Worm (Caenorhabditis elegans) whole organism, mixed stage, embryonic: ENCODE measurements around the gene srw-62.

ENCODE experiments used
- M03D4.4 ChIP-seq: sonication (generic microtip); optimal IDR thresholded peaks from 2 replicates; lab custom pipeline; 2017; ENCODE audit warnings: mild to moderate bottlenecking, missing genetic modification characterization, missing compliant biosample characterization
- bed-3 ChIP-seq: fragments of 200-800 bp; sonication (Bioruptor generic); optimal IDR thresholded peaks from 3 replicates; lab custom pipeline; 2018; ENCODE audit warnings: mild to moderate bottlenecking, missing genetic modification characterization, moderate library complexity, missing compliant biosample characterization
- blmp-1 ChIP-seq: fragments of 150-350 bp; optimal IDR thresholded peaks from 2 replicates; lab custom pipeline; 2014; ENCODE audit warnings: missing biosample characterization, missing genetic modification characterization
- ceh-39 ChIP-seq: fragments of 150-350 bp; optimal IDR thresholded peaks from 2 replicates; lab custom pipeline; 2014; ENCODE audit warnings: missing biosample characterization, missing genetic modification characterization
- ceh-43 ChIP-seq: fragments of 200-800 bp; sonication (Bioruptor generic); optimal IDR thresholded peaks from 2 replicates; lab custom pipeline; 2018; ENCODE audit warnings: mild to moderate bottlenecking, missing genetic modification characterization, moderate library complexity, missing compliant biosample characterization
- ceh-83 ChIP-seq: fragments of 200-800 bp; sonication (Bioruptor generic); optimal IDR thresholded peaks from 2 replicates; lab custom pipeline; 2018; ENCODE audit warnings: mild to moderate bottlenecking, missing genetic modification characterization, missing compliant biosample characterization
- ces-1 ChIP-seq: fragments of 150-350 bp; optimal IDR thresholded peaks from 2 replicates; lab custom pipeline; 2014; ENCODE audit warnings: missing biosample characterization, missing genetic modification reagents, missing genetic modification characterization
- cnd-1 ChIP-seq: fragments of 200-800 bp; sonication (Bioruptor generic); optimal IDR thresholded peaks from 2 replicates; lab custom pipeline; 2018; ENCODE audit warnings: mild to moderate bottlenecking, missing genetic modification characterization, missing compliant biosample characterization
- drap-1 ChIP-seq: fragments of 200-800 bp; sonication (Bioruptor generic); optimal IDR thresholded peaks from 3 replicates; lab custom pipeline; 2018; ENCODE audit warnings: mild to moderate bottlenecking, missing genetic modification characterization, missing compliant biosample characterization
- elt-1 ChIP-seq: sonication (generic microtip); optimal IDR thresholded peaks from 2 replicates; lab custom pipeline; 2017; ENCODE audit warnings: missing genetic modification characterization, mild to moderate bottlenecking, missing compliant biosample characterization, antibody characterized with exemption, moderate library complexity, borderline replicate concordance; ENCODE audit not compliant: insufficient read depth
- ham-2 ChIP-seq: fragments of 200-800 bp; sonication (Bioruptor generic); optimal IDR thresholded peaks from 2 replicates; lab custom pipeline; 2018; ENCODE audit warnings: mild to moderate bottlenecking, missing genetic modification characterization, missing compliant biosample characterization
- hlh-1 ChIP-seq: fragments of 150-350 bp; optimal IDR thresholded peaks from 2 replicates; lab custom pipeline; 2014; ENCODE audit warnings: missing biosample characterization, missing genetic modification reagents, missing genetic modification characterization
- lin-13 ChIP-seq: fragments of 150-350 bp; optimal IDR thresholded peaks from 2 replicates; lab custom pipeline; 2014; ENCODE audit warnings: missing biosample characterization, missing genetic modification characterization
- lin-32 ChIP-seq: fragments of 200-800 bp; sonication (Bioruptor generic); optimal IDR thresholded peaks from 2 replicates; lab custom pipeline; 2018; ENCODE audit warnings: mild to moderate bottlenecking, missing genetic modification characterization, missing compliant biosample characterization
- lsy-2 ChIP-seq: fragments of 150-350 bp; optimal IDR thresholded peaks from 2 replicates; lab custom pipeline; 2014; ENCODE audit warnings: missing biosample characterization, missing genetic modification characterization
- mab-5 ChIP-seq: fragments of 150-350 bp; optimal IDR thresholded peaks from 2 replicates; lab custom pipeline; 2014; ENCODE audit warnings: missing biosample characterization, missing genetic modification characterization
- mep-1 ChIP-seq: fragments of 150-350 bp; optimal IDR thresholded peaks from 2 replicates; lab custom pipeline; 2017; ENCODE audit warnings: missing biosample characterization, missing genetic modification reagents, missing genetic modification characterization, inconsistent platforms
- mls-2 ChIP-seq: sonication (generic microtip); optimal IDR thresholded peaks from 2 replicates; lab custom pipeline; 2016; ENCODE audit warnings: mild to moderate bottlenecking, missing genetic modification characterization, moderate library complexity, missing compliant biosample characterization
- nhr-12 ChIP-seq: fragments of 150-350 bp; optimal IDR thresholded peaks from 2 replicates; lab custom pipeline; 2014; ENCODE audit warnings: missing biosample characterization, missing genetic modification characterization
- nhr-2 ChIP-seq: fragments of 150-350 bp; optimal IDR thresholded peaks from 2 replicates; lab custom pipeline; 2014; ENCODE audit warnings: missing biosample characterization, missing genetic modification characterization
- nhr-237 ChIP-seq: fragments of 150-350 bp; optimal IDR thresholded peaks from 2 replicates; lab custom pipeline; 2014; ENCODE audit warnings: missing biosample characterization, missing genetic modification characterization
- nhr-28 ChIP-seq: fragments of 150-350 bp; optimal IDR thresholded peaks from 2 replicates; lab custom pipeline; 2014; ENCODE audit warnings: missing biosample characterization, missing genetic modification characterization
- nhr-76 ChIP-seq: sonication (generic microtip); optimal IDR thresholded peaks from 2 replicates; lab custom pipeline; 2017; ENCODE audit warnings: missing biosample characterization, missing genetic modification characterization
- pha-4 ChIP-seq: fragments of 150-350 bp; optimal IDR thresholded peaks from 2 replicates; lab custom pipeline; 2018; ENCODE audit warnings: missing biosample characterization, missing genetic modification reagents, missing genetic modification characterization
- sem-2 ChIP-seq: fragments of 200-800 bp; sonication (Bioruptor generic); optimal IDR thresholded peaks from 2 replicates; lab custom pipeline; 2018; ENCODE audit warnings: mild to moderate bottlenecking, missing genetic modification characterization, missing compliant biosample characterization
- snpc-4 ChIP-seq: fragments of 150-350 bp; optimal IDR thresholded peaks from 2 replicates; lab custom pipeline; 2014; ENCODE audit warnings: missing biosample characterization, missing genetic modification characterization
- sptf-1 ChIP-seq: sonication (generic microtip); optimal IDR thresholded peaks from 2 replicates; lab custom pipeline; 2017; ENCODE audit warnings: mild to moderate bottlenecking, missing genetic modification characterization, moderate library complexity, missing compliant biosample characterization
- tbx-8 ChIP-seq: fragments of 200-800 bp; sonication (Bioruptor generic); optimal IDR thresholded peaks from 2 replicates; lab custom pipeline; 2018; ENCODE audit warnings: mild to moderate bottlenecking, missing genetic modification characterization, moderate library complexity, missing compliant biosample characterization
- unc-62 ChIP-seq: fragments of 150-350 bp; optimal IDR thresholded peaks from 2 replicates; lab custom pipeline; 2014; ENCODE audit warnings: missing biosample characterization, missing genetic modification reagents, missing genetic modification characterization
- zip-8 ChIP-seq: fragments of 150-350 bp; optimal IDR thresholded peaks from 2 replicates; lab custom pipeline; 2014; ENCODE audit warnings: missing biosample characterization, missing genetic modification characterization
- ztf-11 ChIP-seq: fragments of 150-350 bp; optimal IDR thresholded peaks from 2 replicates; lab custom pipeline; 2014; ENCODE audit warnings: missing biosample characterization, missing genetic modification characterization

Gene srw-62

ce11 chrII:7812332-7812731, 12.9 kb upstream of the srw-62 start:
- TF ChIP-seq ham-2 (GFP tag; lab: Kevin White, UChicago): peak; percentile 18
- peak; percentile 49 for TF ChIP-seq sptf-1 (tag; lab: Kevin White, UChicago)
- no peak for TF ChIP-seq pha-4 (tag; lab: Kevin White, UChicago)
- TF ChIP-seq zip-8 (tag; lab: Kevin White, UChicago): peak; percentile 14
- TF ChIP-seq elt-1: no peak
- peak; percentile 50 for TF ChIP-seq ces-1
- no peak for TF ChIP-seq nhr-28 (tag; lab: Kevin White, UChicago)
- TF ChIP-seq bed-3 (GFP tag; lab: Kevin White, UChicago): no peak
- peak; percentile 79 for TF ChIP-seq nhr-2
- TF ChIP-seq M03D4.4 (tag; lab: Kevin White, UChicago): peak; percentile 27
- peak; percentile 7 for TF ChIP-seq nhr-12 (tag; lab: Kevin White, UChicago)
- TF ChIP-seq mab-5 (tag; lab: Kevin White, UChicago): peak; percentile 46
- TF ChIP-seq mep-1 (tag; lab: Kevin White, UChicago): no peak
- TF ChIP-seq unc-62 (GFP tag; lab: Kevin White, UChicago): peak; percentile 65
- TF ChIP-seq lin-32 (GFP tag; lab: Kevin White, UChicago): peak; percentile 21
- TF ChIP-seq ztf-11 (tag; lab: Kevin White, UChicago): peak; percentile 7

DNA sequence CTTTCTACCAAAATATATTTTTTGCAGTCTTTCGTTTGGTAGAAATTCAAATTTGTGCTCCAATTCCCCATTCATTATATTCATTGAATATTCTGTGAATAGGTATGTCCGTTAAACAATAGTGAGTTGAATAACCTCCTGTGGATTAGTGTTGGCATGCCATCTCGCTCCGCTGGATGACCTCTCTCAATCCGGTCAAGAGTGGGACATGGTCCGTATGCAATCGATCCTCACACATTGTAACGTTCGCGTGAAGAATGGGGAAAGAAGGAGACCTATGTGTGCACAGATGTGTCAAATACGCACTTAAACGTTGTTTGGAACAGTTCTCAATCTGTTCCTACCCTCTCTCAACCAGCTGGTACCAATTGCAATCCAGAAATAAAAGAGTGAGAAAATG, 12.0 kb upstream of the srw-62 start:
- TF ChIP-seq M03D4.4 (tag; lab: Kevin White, UChicago): no peak
- no peak for TF ChIP-seq drap-1 (GFP tag; lab: Kevin White, UChicago)
- TF ChIP-seq nhr-12 (tag; lab: Kevin White, UChicago): no peak
- TF ChIP-seq ceh-83 (GFP tag; lab: Kevin White, UChicago): no peak
- TF ChIP-seq nhr-76: no peak
- no peak for TF ChIP-seq lin-13 (tag; lab: Kevin White, UChicago)
- TF ChIP-seq unc-62 (GFP tag; lab: Kevin White, UChicago): peak; percentile 11
- TF ChIP-seq nhr-2: peak; percentile 99
- TF ChIP-seq mep-1 (tag; lab: Kevin White, UChicago): peak; percentile 14
- peak; percentile 48 for TF ChIP-seq lin-32 (GFP tag; lab: Kevin White, UChicago)
- TF ChIP-seq cnd-1: peak; percentile 79
- TF ChIP-seq ceh-43 (GFP tag; lab: Kevin White, UChicago): no peak
- TF ChIP-seq blmp-1 (tag; lab: Kevin White, UChicago): no peak
- TF ChIP-seq sptf-1 (tag; lab: Kevin White, UChicago): no peak
- TF ChIP-seq, all 35 proteins: peak for 5

DNA sequence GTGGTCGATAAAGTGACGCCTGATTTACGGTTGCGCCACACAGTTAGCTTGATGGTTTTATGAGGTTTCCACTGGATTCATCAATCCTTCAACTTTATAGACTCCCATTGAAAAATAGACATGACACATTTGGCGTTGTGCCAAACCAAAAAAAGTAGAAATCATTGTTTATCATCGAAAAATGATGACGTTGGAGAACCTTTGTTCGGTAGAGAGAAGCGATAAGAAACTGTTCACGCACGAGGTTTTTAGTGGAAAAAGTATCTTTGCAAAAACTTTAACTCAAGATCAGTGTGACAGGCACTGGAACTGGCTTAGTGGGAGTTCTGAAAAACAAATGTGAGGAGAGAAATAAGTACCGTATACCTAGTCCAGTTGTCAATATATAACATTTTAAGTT, 11.6 kb upstream of the srw-62 start:
- TF ChIP-seq mab-5 (tag; lab: Kevin White, UChicago) (no peak), mls-2 (tag; lab: Kevin White, UChicago) (no peak), nhr-2 (no peak), hlh-1 (no peak), sem-2 (GFP tag; lab: Kevin White, UChicago) (no peak), elt-1 (no peak), tbx-8 (GFP tag; lab: Kevin White, UChicago) (no peak), nhr-12 (tag; lab: Kevin White, UChicago) (no peak), nhr-28 (tag; lab: Kevin White, UChicago) (no peak), ham-2 (GFP tag; lab: Kevin White, UChicago) (no peak), lsy-2 (tag; lab: Kevin White, UChicago) (no peak), ceh-39 (tag; lab: Kevin White, UChicago) (no peak), drap-1 (GFP tag; lab: Kevin White, UChicago) (no peak), sptf-1 (tag; lab: Kevin White, UChicago) (no peak), ceh-83 (GFP tag; lab: Kevin White, UChicago) (no peak), lin-13 (tag; lab: Kevin White, UChicago) (no peak), lin-32 (GFP tag; lab: Kevin White, UChicago) (no peak), ztf-11 (tag; lab: Kevin White, UChicago) (no peak), blmp-1 (tag; lab: Kevin White, UChicago) (no peak)

DNA sequence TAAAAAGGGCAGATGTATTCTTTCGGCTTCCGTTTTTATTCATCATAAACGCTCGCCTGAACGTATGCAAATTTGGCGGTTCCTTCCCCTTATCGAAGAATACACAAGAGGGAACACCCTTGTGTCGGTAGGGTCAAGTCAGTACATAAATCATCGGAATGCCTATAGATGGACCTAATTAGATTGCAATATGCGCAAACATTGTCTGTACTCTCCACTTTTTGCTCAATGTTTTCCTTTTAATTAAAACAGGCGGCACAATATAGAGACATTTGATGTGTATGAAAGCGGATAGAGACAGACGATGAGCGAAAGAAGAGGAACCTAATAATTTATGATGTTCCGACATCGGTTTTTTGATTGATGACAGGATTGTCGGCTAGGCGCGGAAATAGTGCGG, 11.0 kb upstream of the srw-62 start:
- TF ChIP-seq ceh-43 (GFP tag; lab: Kevin White, UChicago) (peak; percentile 57), unc-62 (GFP tag; lab: Kevin White, UChicago) (peak; percentile 93), ztf-11 (tag; lab: Kevin White, UChicago) (peak; percentile 45), mls-2 (tag; lab: Kevin White, UChicago) (peak; percentile 87), hlh-1 (no peak), bed-3 (GFP tag; lab: Kevin White, UChicago) (no peak), snpc-4 (tag; lab: Kevin White, UChicago) (no peak), nhr-237 (tag; lab: Kevin White, UChicago) (no peak), nhr-2 (peak; percentile 98), zip-8 (tag; lab: Kevin White, UChicago) (no peak), elt-1 (peak; percentile 28), ceh-83 (GFP tag; lab: Kevin White, UChicago) (no peak), pha-4 (tag; lab: Kevin White, UChicago) (peak; percentile 43), sptf-1 (tag; lab: Kevin White, UChicago) (peak; percentile 55), mab-5 (tag; lab: Kevin White, UChicago) (peak; percentile 13), tbx-8 (GFP tag; lab: Kevin White, UChicago) (no peak), ces-1 (peak; percentile 67), cnd-1 (no peak), ham-2 (GFP tag; lab: Kevin White, UChicago) (peak; percentile 38), blmp-1 (tag; lab: Kevin White, UChicago) (no peak)
